Worm (Caenorhabditis elegans) whole organism, early embryonic: ENCODE measurements around the gene tbc-10.

Experiments used
- B0310.2 ChIP-seq: sonication (generic microtip); optimal IDR thresholded peaks from 2 replicates; lab custom pipeline; 2016; ENCODE audit warnings: mild to moderate bottlenecking, missing genetic modification characterization, missing compliant biosample characterization
- F13C5.2 ChIP-seq: sonication (generic microtip); optimal IDR thresholded peaks from 2 replicates; lab custom pipeline; 2017; ENCODE audit warnings: mild to moderate bottlenecking, missing genetic modification characterization, inconsistent platforms, missing compliant biosample characterization
- aly-1 ChIP-seq: sonication (generic microtip); optimal IDR thresholded peaks from 2 replicates; lab custom pipeline; 2016; ENCODE audit warnings: missing genetic modification characterization, missing compliant biosample characterization
- ama-1 ChIP-seq: fragments of 150-350 bp; optimal IDR thresholded peaks from 2 replicates; lab custom pipeline; 2014
- ceh-13 ChIP-seq: fragments of 200-800 bp; sonication (Bioruptor generic); optimal IDR thresholded peaks from 2 replicates; lab custom pipeline; 2018; ENCODE audit warnings: mild to moderate bottlenecking, missing genetic modification characterization, missing compliant biosample characterization
- ceh-36 ChIP-seq: sonication (generic microtip); optimal IDR thresholded peaks from 2 replicates; lab custom pipeline; 2016; ENCODE audit warnings: missing genetic modification characterization, inconsistent platforms, missing compliant biosample characterization
- ets-7 ChIP-seq: sonication (generic microtip); optimal IDR thresholded peaks from 2 replicates; lab custom pipeline; 2016; ENCODE audit warnings: missing genotype, missing genetic modification characterization, missing compliant biosample characterization
- flt-1 ChIP-seq: fragments of 200-800 bp; sonication (Bioruptor generic); IDR thresholded peaks from 2 replicates; pipeline ENCODE4 v1.3.6; 2022; ENCODE audit warnings: missing genetic modification characterization, missing compliant biosample characterization
- hmbx-1 ChIP-seq: sonication (generic microtip); optimal IDR thresholded peaks from 2 replicates; lab custom pipeline; 2016; ENCODE audit warnings: mild to moderate bottlenecking, missing genetic modification characterization, missing compliant biosample characterization
- hmg-4 ChIP-seq: fragments of 200-800 bp; sonication (Bioruptor generic); optimal IDR thresholded peaks from 2 replicates; lab custom pipeline; 2018; ENCODE audit warnings: mild to moderate bottlenecking, missing genetic modification characterization, missing compliant biosample characterization
- hnd-1 ChIP-seq: sonication (generic microtip); optimal IDR thresholded peaks from 2 replicates; lab custom pipeline; 2016; ENCODE audit warnings: missing genetic modification characterization, missing compliant biosample characterization
- pes-1 ChIP-seq: fragments of 200-800 bp; sonication (Bioruptor generic); IDR thresholded peaks from 2 replicates; pipeline ENCODE4 v1.3.6; 2022; ENCODE audit warnings: missing genetic modification reagents, missing genetic modification characterization, missing compliant biosample characterization
- scrt-1 ChIP-seq: fragments of 200-800 bp; sonication (Bioruptor generic); IDR thresholded peaks from 2 replicates; pipeline ENCODE4 v1.3.6; 2022; ENCODE audit warnings: missing genetic modification characterization, missing compliant biosample characterization
- sea-1 ChIP-seq: fragments of 200-800 bp; sonication (Bioruptor generic); conservative IDR thresholded peaks from 2 replicates; pipeline ENCODE4 v1.3.6; 2022; ENCODE audit warnings: missing genetic modification characterization, missing compliant biosample characterization
- tbx-11 ChIP-seq: fragments of 200-800 bp; sonication (Bioruptor generic); IDR thresholded peaks from 2 replicates; pipeline ENCODE4 v1.3.6; 2022; ENCODE audit warnings: missing genetic modification characterization, missing compliant biosample characterization
- tbx-37 ChIP-seq: fragments of 200-800 bp; sonication (Bioruptor generic); conservative IDR thresholded peaks from 2 replicates; pipeline ENCODE4 v1.3.6; 2022; ENCODE audit warnings: missing genetic modification reagents, missing genetic modification characterization, missing compliant biosample characterization
- tra-4 ChIP-seq: sonication (generic microtip); optimal IDR thresholded peaks from 2 replicates; lab custom pipeline; 2017; ENCODE audit warnings: missing genetic modification characterization, missing compliant biosample characterization

tbc-10 gene

DNA sequence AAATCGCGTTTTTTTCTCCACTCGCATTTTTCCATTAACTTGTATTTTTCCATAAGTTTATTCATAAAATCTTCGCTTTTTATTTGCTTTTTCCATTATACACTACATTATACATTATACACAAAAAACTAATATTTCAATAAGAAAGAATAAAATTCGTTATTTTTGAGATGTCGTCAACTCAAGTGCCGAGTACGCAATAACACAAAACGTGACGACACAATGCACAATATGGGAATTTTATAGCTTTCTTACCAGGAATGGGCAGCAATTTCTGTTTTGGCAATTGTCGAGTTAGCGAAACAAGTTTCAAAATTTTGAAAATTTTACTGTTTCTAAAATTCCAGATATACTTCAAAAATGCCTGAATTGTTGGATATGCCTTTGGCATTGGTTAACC lies 30.9 kb upstream of the tbc-10 start, which contains the start of gene fbxa-10:
TSS of gene fbxa-10 (plus strand) at position 207 of the 400 bp plus-strand sequence.
- TF ChIP-seq flt-1 (GFP tag; lab: Robert Waterston, UW) = no peak
- no peak for TF ChIP-seq hmbx-1 (tag; lab: Kevin White, UChicago)
- no peak for TF ChIP-seq tra-4 (tag; lab: Kevin White, UChicago)
- no peak for TF ChIP-seq ceh-13 (GFP tag; lab: Kevin White, UChicago)
- no peak for TF ChIP-seq tbx-37 (GFP tag; lab: Robert Waterston, UW)
- TF ChIP-seq ama-1 (lab: Kevin White, UChicago) = no peak
- no peak for TF ChIP-seq hmg-4 (GFP tag; lab: Kevin White, UChicago)
- TF ChIP-seq sea-1 (GFP tag; lab: Robert Waterston, UW) = no peak
- TF ChIP-seq hnd-1 = no peak
- no peak for TF ChIP-seq aly-1 (tag; lab: Kevin White, UChicago)
- TF ChIP-seq B0310.2 (tag; lab: Kevin White, UChicago) = no peak
- TF ChIP-seq F13C5.2 (tag; lab: Kevin White, UChicago) = no peak
- TF ChIP-seq ceh-36 = no peak
- no peak for TF ChIP-seq ets-7 (tag; lab: Kevin White, UChicago)
- no peak for TF ChIP-seq scrt-1 (GFP tag; lab: Robert Waterston, UW)
- no peak for TF ChIP-seq pes-1 (GFP tag; lab: Robert Waterston, UW)

DNA sequence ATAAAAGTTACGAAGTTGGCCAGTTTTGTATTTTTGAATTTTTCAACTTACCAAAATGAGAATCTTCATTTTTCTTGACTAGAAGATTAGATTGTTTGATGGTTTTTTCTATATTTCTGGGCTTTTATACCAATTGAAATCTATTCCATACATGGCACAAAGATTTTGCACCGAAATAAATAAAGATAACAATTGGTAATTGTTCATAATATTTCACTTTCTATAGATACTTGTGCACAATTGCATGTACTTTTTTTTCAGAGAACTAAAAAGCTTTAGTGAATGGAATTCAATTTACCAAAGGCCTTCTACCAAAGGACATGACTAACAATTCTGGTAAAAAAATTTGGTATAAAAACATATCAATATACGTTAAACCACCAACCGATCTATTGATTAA lies 28.5 kb upstream of the tbc-10 start, which contains the start of the genes T12B5.15 and T12B5.14:
TSS of gene T12B5.15 (minus strand) at position 101 of the 400 bp plus-strand sequence.
TSS of gene T12B5.14 (plus strand) at position 321 of the 400 bp plus-strand sequence.
- TF ChIP-seq hmbx-1 (tag; lab: Kevin White, UChicago) = no peak
- TF ChIP-seq ceh-36 = no peak
- no peak for TF ChIP-seq tra-4 (tag; lab: Kevin White, UChicago)
- TF ChIP-seq ceh-13 (GFP tag; lab: Kevin White, UChicago) = no peak
- no peak for TF ChIP-seq ets-7 (tag; lab: Kevin White, UChicago)
- TF ChIP-seq tbx-37 (GFP tag; lab: Robert Waterston, UW) = no peak
- no peak for TF ChIP-seq sea-1 (GFP tag; lab: Robert Waterston, UW)
- no peak for TF ChIP-seq scrt-1 (GFP tag; lab: Robert Waterston, UW)
- no peak for TF ChIP-seq hnd-1
- TF ChIP-seq hmg-4 (GFP tag; lab: Kevin White, UChicago) = no peak
- TF ChIP-seq flt-1 (GFP tag; lab: Robert Waterston, UW) = no peak
- TF ChIP-seq tbx-11 (GFP tag; lab: Robert Waterston, UW) = no peak
- TF ChIP-seq pes-1 (GFP tag; lab: Robert Waterston, UW) = no peak
- no peak for TF ChIP-seq B0310.2 (tag; lab: Kevin White, UChicago)
- TF ChIP-seq F13C5.2 (tag; lab: Kevin White, UChicago) = no peak
- no peak for TF ChIP-seq ama-1 (lab: Kevin White, UChicago)
- TF ChIP-seq aly-1 (tag; lab: Kevin White, UChicago) = no peak

DNA sequence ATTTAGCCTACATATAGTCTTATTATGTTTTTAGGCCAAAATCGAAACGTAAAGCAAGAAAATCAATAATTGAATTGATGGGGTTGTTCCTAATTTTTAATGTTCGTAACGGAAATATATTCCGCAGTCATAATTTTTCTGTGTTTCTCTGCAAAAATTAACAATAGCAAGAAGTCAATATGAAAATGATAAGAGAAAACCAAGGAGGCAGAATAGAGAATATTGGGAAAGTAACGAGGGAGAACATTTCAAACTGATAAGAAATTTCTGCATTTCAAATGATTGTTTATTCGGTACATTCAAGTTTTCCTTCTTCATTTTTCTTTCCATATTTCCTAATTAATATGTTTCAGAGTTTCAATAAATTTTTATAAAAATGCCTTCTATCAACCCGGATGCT lies 27.1 kb upstream of the tbc-10 start, which contains the start of gene fbxa-54:
TSS of gene fbxa-54 (plus strand) at position 354 of the 400 bp plus-strand sequence.
- TF ChIP-seq ama-1 (lab: Kevin White, UChicago) = no peak
- TF ChIP-seq hnd-1 = no peak
- TF ChIP-seq hmbx-1 (tag; lab: Kevin White, UChicago) = no peak
- TF ChIP-seq hmg-4 (GFP tag; lab: Kevin White, UChicago) = no peak
- no peak for TF ChIP-seq aly-1 (tag; lab: Kevin White, UChicago)
- TF ChIP-seq tra-4 (tag; lab: Kevin White, UChicago) = no peak
- no peak for TF ChIP-seq sea-1 (GFP tag; lab: Robert Waterston, UW)

DNA sequence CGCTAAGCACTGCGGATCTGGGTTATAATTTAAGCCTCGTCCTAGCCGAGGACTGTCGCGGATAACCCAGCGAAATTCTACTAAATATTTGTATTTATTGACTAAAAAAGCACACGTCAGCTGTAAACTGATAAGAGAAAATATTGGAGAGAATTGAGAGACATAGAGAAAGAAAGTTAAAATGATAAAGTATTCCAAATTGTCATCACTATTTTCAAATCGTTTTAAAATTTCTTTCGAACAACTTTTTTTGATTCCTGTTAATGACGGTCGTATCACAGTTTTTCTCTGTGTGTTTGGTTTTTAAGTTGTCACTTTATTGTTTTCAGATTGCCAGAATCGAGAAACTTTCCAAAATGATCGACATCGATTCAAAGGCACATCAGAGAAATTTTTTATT lies 21.1 kb upstream of the tbc-10 start, which contains the start of gene fbxa-51:
TSS of gene fbxa-51 (plus strand) at position 322 of the 400 bp plus-strand sequence.
- TF ChIP-seq tbx-37 (GFP tag; lab: Robert Waterston, UW) (no peak), ets-7 (tag; lab: Kevin White, UChicago) (no peak), sea-1 (GFP tag; lab: Robert Waterston, UW) (no peak), hmg-4 (GFP tag; lab: Kevin White, UChicago) (no peak), flt-1 (GFP tag; lab: Robert Waterston, UW) (no peak), ceh-36 (no peak), hmbx-1 (tag; lab: Kevin White, UChicago) (no peak), tra-4 (tag; lab: Kevin White, UChicago) (no peak), F13C5.2 (tag; lab: Kevin White, UChicago) (no peak), pes-1 (GFP tag; lab: Robert Waterston, UW) (no peak), ama-1 (lab: Kevin White, UChicago) (no peak), scrt-1 (GFP tag; lab: Robert Waterston, UW) (no peak), tbx-11 (GFP tag; lab: Robert Waterston, UW) (no peak), B0310.2 (tag; lab: Kevin White, UChicago) (no peak), aly-1 (tag; lab: Kevin White, UChicago) (no peak), ceh-13 (GFP tag; lab: Kevin White, UChicago) (no peak), hnd-1 (no peak)

DNA sequence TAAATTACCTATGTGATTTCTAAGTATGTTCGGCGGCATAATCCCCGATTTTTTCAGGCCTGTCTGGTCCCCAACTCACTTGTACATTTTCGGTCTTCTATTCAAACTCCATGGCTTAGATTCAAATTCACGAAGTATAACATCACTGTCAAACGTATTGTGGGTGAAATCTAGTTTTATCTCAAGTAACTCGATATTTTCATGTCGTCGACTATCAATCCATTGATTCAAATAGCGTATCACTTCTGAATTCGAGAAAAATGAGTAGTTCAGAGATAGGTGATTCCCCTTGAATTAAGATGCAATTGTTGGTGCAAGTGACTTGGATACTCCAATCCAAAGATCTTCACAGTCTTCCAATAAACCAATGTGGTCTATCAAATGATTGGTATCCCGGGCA lies 18.4 kb upstream of the tbc-10 start:
- TF ChIP-seq ets-7 (tag; lab: Kevin White, UChicago) (no peak), F13C5.2 (tag; lab: Kevin White, UChicago) (no peak), aly-1 (tag; lab: Kevin White, UChicago) (no peak), tra-4 (tag; lab: Kevin White, UChicago) (no peak), tbx-37 (GFP tag; lab: Robert Waterston, UW) (no peak), hmg-4 (GFP tag; lab: Kevin White, UChicago) (no peak), ceh-36 (no peak), ceh-13 (GFP tag; lab: Kevin White, UChicago) (no peak), B0310.2 (tag; lab: Kevin White, UChicago) (no peak), tbx-11 (GFP tag; lab: Robert Waterston, UW) (no peak), hmbx-1 (tag; lab: Kevin White, UChicago) (no peak), pes-1 (GFP tag; lab: Robert Waterston, UW) (no peak), sea-1 (GFP tag; lab: Robert Waterston, UW) (no peak), scrt-1 (GFP tag; lab: Robert Waterston, UW) (no peak)

DNA sequence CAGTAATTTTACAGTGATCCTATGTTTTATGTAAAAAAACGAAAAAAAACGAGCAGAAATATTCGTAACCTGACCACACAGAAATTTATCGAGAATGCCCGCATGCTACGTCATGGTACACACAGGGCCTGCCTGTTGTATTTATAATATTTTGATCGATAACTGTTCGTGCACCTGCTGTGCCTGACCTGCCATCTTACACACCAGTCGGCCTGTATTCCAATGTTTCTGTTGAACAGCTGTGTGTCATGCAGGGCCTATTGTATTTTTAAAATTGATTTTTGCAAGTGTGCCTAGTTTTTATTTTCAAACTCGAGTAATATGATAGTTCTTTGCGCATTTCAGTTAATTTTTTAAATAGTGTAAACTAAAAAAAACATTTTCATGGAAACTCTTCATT lies 16.8 kb upstream of the tbc-10 start:
- no peak for TF ChIP-seq pes-1 (GFP tag; lab: Robert Waterston, UW)
- no peak for TF ChIP-seq tra-4 (tag; lab: Kevin White, UChicago)
- no peak for TF ChIP-seq hmbx-1 (tag; lab: Kevin White, UChicago)
- no peak for TF ChIP-seq flt-1 (GFP tag; lab: Robert Waterston, UW)
- TF ChIP-seq F13C5.2 (tag; lab: Kevin White, UChicago) = no peak
- no peak for TF ChIP-seq B0310.2 (tag; lab: Kevin White, UChicago)
- TF ChIP-seq ceh-13 (GFP tag; lab: Kevin White, UChicago) = no peak
- no peak for TF ChIP-seq tbx-37 (GFP tag; lab: Robert Waterston, UW)
- TF ChIP-seq tbx-11 (GFP tag; lab: Robert Waterston, UW) = no peak
- no peak for TF ChIP-seq hmg-4 (GFP tag; lab: Kevin White, UChicago)
- no peak for TF ChIP-seq aly-1 (tag; lab: Kevin White, UChicago)
- no peak for TF ChIP-seq sea-1 (GFP tag; lab: Robert Waterston, UW)
- no peak for TF ChIP-seq hnd-1
- TF ChIP-seq ceh-36 = no peak
- no peak for TF ChIP-seq scrt-1 (GFP tag; lab: Robert Waterston, UW)
- TF ChIP-seq ama-1 (lab: Kevin White, UChicago) = no peak
- no peak for TF ChIP-seq ets-7 (tag; lab: Kevin White, UChicago)
